Worm (Caenorhabditis elegans) whole organism, young adult: Measurements from ENCODE around the gene cest-35.2.

Source experiments
- ama-1 ChIP-seq, 3 experiments: fragments of 150-350 bp in 1 of 3; sonication (generic microtip) in 2 of 3; optimal IDR thresholded peaks; 2 replicates each; lab custom pipeline; 2014 to 2018; ENCODE audit warnings: missing biosample characterization in 2 of 3, missing genetic modification characterization in 2 of 3, missing genetic modification reagents in 2 of 3
- aptf-3 ChIP-seq: fragments of 200-800 bp; sonication (Bioruptor generic); IDR thresholded peaks from 2 replicates; pipeline ENCODE4 v1.3.6; 2022; ENCODE audit warnings: missing genetic modification characterization, missing compliant biosample characterization
- dox-1 ChIP-seq: fragments of 200-800 bp; sonication (Bioruptor generic); IDR thresholded peaks from 2 replicates; pipeline ENCODE4 v1.3.6; 2022; ENCODE audit warnings: missing genetic modification reagents, missing genetic modification characterization, missing compliant biosample characterization
- madf-8 ChIP-seq: fragments of 200-800 bp; sonication (Bioruptor generic); conservative IDR thresholded peaks from 2 replicates; pipeline ENCODE4 v1.3.6; 2022; ENCODE audit warnings: missing genetic modification reagents, missing genetic modification characterization, missing compliant biosample characterization
- rpc-1 ChIP-seq, 2 experiments: fragments of 150-350 bp in 1 of 2; sonication (generic microtip) in 1 of 2; optimal IDR thresholded peaks; 2 replicates each; lab custom pipeline; 2014 to 2018; ENCODE audit warnings: missing biosample characterization in 1 of 2, missing genetic modification characterization in 1 of 2, missing genetic modification reagents in 1 of 2, missing genotype in 1 of 2
- snpc-3.4 ChIP-seq: sonication (generic microtip); optimal IDR thresholded peaks from 2 replicates; lab custom pipeline; 2017; ENCODE audit warnings: missing genetic modification characterization, mild to moderate bottlenecking, missing compliant biosample characterization, antibody characterized with exemption, moderate library complexity, missing genotype, missing genetic modification reagents

DNA sequence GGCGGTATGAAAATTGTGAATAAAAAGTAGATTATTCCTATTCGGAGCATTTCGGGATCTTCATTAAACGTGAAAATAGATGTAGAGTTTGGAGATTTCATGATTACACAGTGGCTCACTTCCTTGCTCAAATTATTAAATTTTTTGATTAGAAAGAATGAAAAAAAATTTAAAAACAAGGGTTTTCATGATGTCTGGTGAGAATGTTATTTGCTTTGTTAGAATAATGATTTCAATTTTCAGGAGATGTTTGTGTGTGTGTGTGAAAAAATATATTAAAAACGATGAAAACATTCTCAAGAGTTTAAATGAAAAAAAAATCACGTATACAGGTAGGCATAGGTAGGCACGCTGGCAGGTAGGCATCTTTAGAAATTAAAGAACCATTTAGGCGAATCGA lies 15.0 kb upstream of the cest-35.2 start, which contains the start of gene srt-68:
- TF ChIP-seq madf-8 (GFP tag; lab: Robert Waterston, UW) (no peak), snpc-3.4 (tag; lab: Kevin White, UChicago) (no peak), aptf-3 (GFP tag; lab: Robert Waterston, UW) (no peak), dox-1 (GFP tag; lab: Robert Waterston, UW) (no peak), rpc-1 (optimal IDR thresholded peaks at IDR 0.05; lab: Kevin White, UChicago) (no peak), rpc-1 (tag; optimal IDR thresholded peaks at IDR 0.05; lab: Kevin White, UChicago) (no peak), ama-1 (optimal IDR thresholded peaks at IDR 0.05; lab: Kevin White, UChicago) (no peak), ama-1 (GFP tag; optimal IDR thresholded peaks at IDR 0.05; lab: Kevin White, UChicago) (no peak)
